Fruit fly (Drosophila melanogaster) whole organism, adult: ENCODE data around the gene CG5281.

ENCODE experiments used
- Crg-1 ChIP-seq: fragments of 200-800 bp; sonication (Bioruptor generic); optimal IDR thresholded peaks from 2 replicates; lab custom pipeline; 2016; ENCODE audit warnings: missing biosample characterization, missing genetic modification characterization
- bab1 ChIP-seq: fragments of 200-800 bp; sonication (Bioruptor generic); optimal IDR thresholded peaks from 3 replicates; lab custom pipeline; 2019; ENCODE audit warnings: missing biosample characterization, mild to moderate bottlenecking, missing genetic modification characterization, moderate library complexity
- kay ChIP-seq: fragments of 200-800 bp; sonication (Bioruptor generic); peaks from one replicate; lab custom pipeline; 2016; ENCODE audit warnings: missing biosample characterization, missing genetic modification characterization, borderline replicate concordance
- tj ChIP-seq: fragments of 200-800 bp; sonication (Bioruptor generic); optimal IDR thresholded peaks from 3 replicates; lab custom pipeline; 2017; ENCODE audit warnings: missing biosample characterization, mild to moderate bottlenecking, missing genetic modification characterization, moderate library complexity
- toe ChIP-seq: fragments of 200-800 bp; sonication (Bioruptor generic); optimal IDR thresholded peaks from 2 replicates; lab custom pipeline; 2016; ENCODE audit warnings: missing biosample characterization, missing genetic modification characterization

DNA sequence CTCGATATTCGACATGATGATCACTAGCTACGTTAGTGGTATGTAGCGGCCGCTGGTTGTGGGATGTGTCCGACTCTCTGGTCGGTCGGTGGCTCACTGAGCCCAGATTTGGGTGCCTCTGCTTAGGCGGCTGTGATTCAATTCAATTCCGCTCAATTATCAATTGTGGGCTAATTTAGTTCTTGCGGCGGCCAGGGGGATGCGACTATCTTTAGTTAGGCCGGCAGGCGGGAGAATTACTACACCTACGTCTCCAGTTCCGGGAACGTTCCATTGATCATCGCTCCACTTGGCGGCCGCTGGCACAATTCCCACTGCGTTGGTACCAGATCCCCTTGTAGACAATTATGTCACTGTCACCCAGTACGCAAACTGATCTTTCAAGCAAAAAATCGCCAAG is 17.1 kb upstream of the CG5281 start, which contains the start of the genes bumpel and CG45676:
- TF ChIP-seq bab1 (GFP tag; lab: Kevin White, UChicago) (no peak), Crg-1 (GFP tag; lab: Kevin White, UChicago) (no peak), toe (GFP tag; lab: Kevin White, UChicago) (no peak), kay (GFP tag; lab: Kevin White, UChicago) (no peak), tj (GFP tag; lab: Kevin White, UChicago) (no peak)
